Worm (Caenorhabditis elegans) whole organism, early embryonic: ENCODE results near the gene farl-11.

Experiments used
- B0310.2 ChIP-seq: sonication (generic microtip); optimal IDR thresholded peaks from 2 replicates; lab custom pipeline; 2016; ENCODE audit warnings: mild to moderate bottlenecking, missing genetic modification characterization, missing compliant biosample characterization
- F13C5.2 ChIP-seq: sonication (generic microtip); optimal IDR thresholded peaks from 2 replicates; lab custom pipeline; 2017; ENCODE audit warnings: mild to moderate bottlenecking, missing genetic modification characterization, inconsistent platforms, missing compliant biosample characterization
- aly-1 ChIP-seq: sonication (generic microtip); optimal IDR thresholded peaks from 2 replicates; lab custom pipeline; 2016; ENCODE audit warnings: missing genetic modification characterization, missing compliant biosample characterization
- ama-1 ChIP-seq: fragments of 150-350 bp; optimal IDR thresholded peaks from 2 replicates; lab custom pipeline; 2014
- ceh-13 ChIP-seq: fragments of 200-800 bp; sonication (Bioruptor generic); optimal IDR thresholded peaks from 2 replicates; lab custom pipeline; 2018; ENCODE audit warnings: mild to moderate bottlenecking, missing genetic modification characterization, missing compliant biosample characterization
- ceh-36 ChIP-seq: sonication (generic microtip); optimal IDR thresholded peaks from 2 replicates; lab custom pipeline; 2016; ENCODE audit warnings: missing genetic modification characterization, inconsistent platforms, missing compliant biosample characterization
- ets-7 ChIP-seq: sonication (generic microtip); optimal IDR thresholded peaks from 2 replicates; lab custom pipeline; 2016; ENCODE audit warnings: missing genotype, missing genetic modification characterization, missing compliant biosample characterization
- flt-1 ChIP-seq: fragments of 200-800 bp; sonication (Bioruptor generic); IDR thresholded peaks from 2 replicates; pipeline ENCODE4 v1.3.6; 2022; ENCODE audit warnings: missing genetic modification characterization, missing compliant biosample characterization
- hmbx-1 ChIP-seq: sonication (generic microtip); optimal IDR thresholded peaks from 2 replicates; lab custom pipeline; 2016; ENCODE audit warnings: mild to moderate bottlenecking, missing genetic modification characterization, missing compliant biosample characterization
- hmg-4 ChIP-seq: fragments of 200-800 bp; sonication (Bioruptor generic); optimal IDR thresholded peaks from 2 replicates; lab custom pipeline; 2018; ENCODE audit warnings: mild to moderate bottlenecking, missing genetic modification characterization, missing compliant biosample characterization
- hnd-1 ChIP-seq: sonication (generic microtip); optimal IDR thresholded peaks from 2 replicates; lab custom pipeline; 2016; ENCODE audit warnings: missing genetic modification characterization, missing compliant biosample characterization
- pes-1 ChIP-seq: fragments of 200-800 bp; sonication (Bioruptor generic); IDR thresholded peaks from 2 replicates; pipeline ENCODE4 v1.3.6; 2022; ENCODE audit warnings: missing genetic modification reagents, missing genetic modification characterization, missing compliant biosample characterization
- scrt-1 ChIP-seq: fragments of 200-800 bp; sonication (Bioruptor generic); IDR thresholded peaks from 2 replicates; pipeline ENCODE4 v1.3.6; 2022; ENCODE audit warnings: missing genetic modification characterization, missing compliant biosample characterization
- sea-1 ChIP-seq: fragments of 200-800 bp; sonication (Bioruptor generic); conservative IDR thresholded peaks from 2 replicates; pipeline ENCODE4 v1.3.6; 2022; ENCODE audit warnings: missing genetic modification characterization, missing compliant biosample characterization
- tbx-11 ChIP-seq: fragments of 200-800 bp; sonication (Bioruptor generic); IDR thresholded peaks from 2 replicates; pipeline ENCODE4 v1.3.6; 2022; ENCODE audit warnings: missing genetic modification characterization, missing compliant biosample characterization
- tbx-37 ChIP-seq: fragments of 200-800 bp; sonication (Bioruptor generic); conservative IDR thresholded peaks from 2 replicates; pipeline ENCODE4 v1.3.6; 2022; ENCODE audit warnings: missing genetic modification reagents, missing genetic modification characterization, missing compliant biosample characterization
- tra-4 ChIP-seq: sonication (generic microtip); optimal IDR thresholded peaks from 2 replicates; lab custom pipeline; 2017; ENCODE audit warnings: missing genetic modification characterization, missing compliant biosample characterization

farl-11 gene

ce11 chrII:7054987-7055386 is 49.8 kb downstream of the farl-11 start, which contains the start of gene ZK1127.3:
Gene ZK1127.3 (plus strand): TSS chrII:7055287.
- TF ChIP-seq hmg-4 (GFP tag; lab: Kevin White, UChicago): no peak
- no peak for TF ChIP-seq ceh-13 (GFP tag; lab: Kevin White, UChicago)
- TF ChIP-seq F13C5.2 (tag; lab: Kevin White, UChicago): no peak
- TF ChIP-seq ama-1 (lab: Kevin White, UChicago): no peak
- TF ChIP-seq scrt-1 (GFP tag; lab: Robert Waterston, UW): no peak
- TF ChIP-seq B0310.2 (tag; lab: Kevin White, UChicago): no peak
- no peak for TF ChIP-seq hmbx-1 (tag; lab: Kevin White, UChicago)
- no peak for TF ChIP-seq hnd-1 (tag; lab: Kevin White, UChicago)
- TF ChIP-seq flt-1 (GFP tag; lab: Robert Waterston, UW): no peak
- TF ChIP-seq tra-4 (tag; lab: Kevin White, UChicago): no peak
- no peak for TF ChIP-seq ceh-36
- no peak for TF ChIP-seq pes-1 (GFP tag; lab: Robert Waterston, UW)
- no peak for TF ChIP-seq ets-7 (tag; lab: Kevin White, UChicago)
- no peak for TF ChIP-seq tbx-11 (GFP tag; lab: Robert Waterston, UW)

ce11 chrII:7053649-7054048 is 51.2 kb downstream of the farl-11 start, which contains the start of gene ZK1127.4:
Gene ZK1127.4 (plus strand): TSS chrII:7053949.
- TF ChIP-seq ama-1 (lab: Kevin White, UChicago) (no peak), tbx-11 (GFP tag; lab: Robert Waterston, UW) (no peak), tra-4 (tag; lab: Kevin White, UChicago) (no peak), ceh-36 (no peak), hmbx-1 (tag; lab: Kevin White, UChicago) (no peak), sea-1 (GFP tag; lab: Robert Waterston, UW) (no peak), aly-1 (tag; lab: Kevin White, UChicago) (no peak), scrt-1 (GFP tag; lab: Robert Waterston, UW) (no peak), tbx-37 (no peak)

ce11 chrII:7053001-7053400 is 51.8 kb downstream of the farl-11 start, which contains the start of gene ZK1127.13:
Gene ZK1127.13 (plus strand): TSS chrII:7053301.
- TF ChIP-seq scrt-1 (GFP tag; lab: Robert Waterston, UW): no peak
- TF ChIP-seq hnd-1 (tag; lab: Kevin White, UChicago): no peak
- no peak for TF ChIP-seq flt-1 (GFP tag; lab: Robert Waterston, UW)
- TF ChIP-seq ceh-13 (GFP tag; lab: Kevin White, UChicago): no peak
- no peak for TF ChIP-seq tbx-11 (GFP tag; lab: Robert Waterston, UW)
- TF ChIP-seq sea-1 (GFP tag; lab: Robert Waterston, UW): no peak
- no peak for TF ChIP-seq hmbx-1 (tag; lab: Kevin White, UChicago)
- TF ChIP-seq ceh-36: no peak
- no peak for TF ChIP-seq ets-7 (tag; lab: Kevin White, UChicago)
- TF ChIP-seq ama-1 (lab: Kevin White, UChicago): no peak
- TF ChIP-seq pes-1 (GFP tag; lab: Robert Waterston, UW): no peak
- no peak for TF ChIP-seq aly-1 (tag; lab: Kevin White, UChicago)
- no peak for TF ChIP-seq tra-4 (tag; lab: Kevin White, UChicago)
- TF ChIP-seq B0310.2 (tag; lab: Kevin White, UChicago): no peak
- no peak for TF ChIP-seq hmg-4 (GFP tag; lab: Kevin White, UChicago)
- TF ChIP-seq tbx-37: no peak
- no peak for TF ChIP-seq F13C5.2 (tag; lab: Kevin White, UChicago)

ce11 chrII:7051778-7052177 is 53.1 kb downstream of the farl-11 start, which contains the start of gene ZK1127.12:
Gene ZK1127.12 (plus strand): TSS chrII:7052078.
- TF ChIP-seq sea-1 (GFP tag; lab: Robert Waterston, UW) (no peak), flt-1 (GFP tag; lab: Robert Waterston, UW) (no peak), pes-1 (GFP tag; lab: Robert Waterston, UW) (no peak), tbx-37 (no peak), hmbx-1 (tag; lab: Kevin White, UChicago) (no peak), B0310.2 (tag; lab: Kevin White, UChicago) (no peak), hmg-4 (GFP tag; lab: Kevin White, UChicago) (no peak)
